Worm (Caenorhabditis elegans): ENCODE results near the gene oac-57.

- TF ChIP-seq nhr-232 (tag; optimal IDR thresholded peaks at IDR 0.05) (no peak), fkh-10 (GFP tag; optimal IDR thresholded peaks at IDR 0.05) (no peak), ceh-18 (tag; optimal IDR thresholded peaks at IDR 0.05) (no peak), ceh-24 (tag; optimal IDR thresholded peaks at IDR 0.05) (no peak), dve-1 (tag; optimal IDR thresholded peaks at IDR 0.05) (no peak)
These were observed 24.7 kb downstream of the oac-57 start, which contains the start of gene hpo-12 for ce11 chrIV:12282873-12283272.
